Worm (Caenorhabditis elegans) whole organism, L4/young adult: Measurements from ENCODE around the gene czw-1.
"Not testable (repeated sequence)": the region's sequence is repeated elsewhere in the genome, so short reads cannot be mapped to it uniquely, and the experiment has no call there.

Source experiments
- W03F9.2 ChIP-seq: fragments of 150-350 bp; optimal IDR thresholded peaks from 2 replicates; lab custom pipeline; 2014; ENCODE audit warnings: missing biosample characterization, missing genetic modification characterization
- dao-5 ChIP-seq: sonication (generic microtip); optimal IDR thresholded peaks from 2 replicates; lab custom pipeline; 2016; ENCODE audit warnings: missing genotype, missing genetic modification characterization, moderate library complexity, missing compliant biosample characterization
- him-1 ChIP-seq: sonication (generic microtip); optimal IDR thresholded peaks from 2 replicates; lab custom pipeline; 2016; ENCODE audit warnings: missing genotype, missing genetic modification reagents, missing genetic modification characterization, missing compliant biosample characterization

The czw-1 gene

ce11 chrIV:7957504-7957903, 10.9 kb upstream of the czw-1 start, which contains the start of gene frpr-10:
Gene frpr-10 (plus strand): TSS chrIV:7957804.
- TF ChIP-seq dao-5 (tag; lab: Kevin White, UChicago) (no peak), W03F9.2 (tag; lab: Kevin White, UChicago) (no peak), him-1 (tag; lab: Kevin White, UChicago) (no peak)

DNA sequence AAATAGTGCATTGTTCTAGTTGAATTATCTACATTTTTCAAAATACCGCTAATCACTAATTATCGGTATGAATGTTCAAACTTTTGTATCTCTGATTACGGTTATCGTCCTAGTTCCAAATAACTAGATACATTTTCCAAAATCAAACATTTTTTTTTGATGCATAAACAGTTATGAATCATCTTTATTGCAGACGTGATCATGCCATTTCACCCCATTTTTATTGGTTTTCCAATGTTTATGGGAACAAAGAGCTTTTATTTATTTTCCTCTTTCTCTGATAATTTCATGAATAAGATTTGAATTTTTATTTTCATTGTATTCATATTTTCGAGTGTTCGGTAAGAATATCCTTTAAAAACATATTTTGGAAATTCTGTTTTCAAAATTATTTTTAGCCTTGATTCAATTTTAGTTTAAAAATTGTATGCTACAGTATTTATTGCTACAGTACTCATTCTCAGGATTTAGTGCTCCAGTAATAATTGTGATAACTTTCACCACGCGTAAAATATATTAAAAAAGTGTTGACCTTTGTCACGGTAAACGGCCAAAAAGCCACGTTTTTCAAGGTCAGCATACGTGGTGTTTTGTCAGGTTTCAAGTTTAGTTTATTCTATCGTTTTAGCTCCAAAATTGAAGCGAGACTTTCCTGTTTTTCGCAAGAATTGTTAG, 10.2 kb upstream of the czw-1 start, which contains the start of gene csr-1:
Gene csr-1 (plus strand): TSS at position 625 of the 675 bp plus-strand sequence.
- TF ChIP-seq him-1 (tag; lab: Kevin White, UChicago) (no peak), dao-5 (tag; lab: Kevin White, UChicago) (no peak), W03F9.2 (tag; lab: Kevin White, UChicago) (no peak)

- no peak for TF ChIP-seq him-1 (tag; lab: Kevin White, UChicago)
- TF ChIP-seq dao-5 (tag; lab: Kevin White, UChicago) = no peak
- TF ChIP-seq W03F9.2 (tag; lab: Kevin White, UChicago) = no peak
Measured at ce11 chrIV:7955849-7956248, 9.2 kb upstream of the czw-1 start, which contains the start of gene ceh-19. Gene ceh-19 (minus strand): TSS chrIV:7955949.

ce11 chrIV:7954006-7954405, 7.4 kb upstream of the czw-1 start:
- TF ChIP-seq W03F9.2 (tag; lab: Kevin White, UChicago) (no peak), dao-5 (tag; lab: Kevin White, UChicago) (no peak), him-1 (tag; lab: Kevin White, UChicago) (no peak)

ce11 chrIV:7948290-7948689, 1.7 kb upstream of the czw-1 start, which contains the start of gene mcm-3AP:
Gene mcm-3AP (plus strand): TSS chrIV:7948672.
- not testable (repeated sequence) for TF ChIP-seq him-1, dao-5, W03F9.2 (tag; lab: Kevin White, UChicago)

- TF ChIP-seq W03F9.2 (tag; lab: Kevin White, UChicago) = peak; percentile 46
Measured at ce11 chrIV:7946899-7947499, 374 bp upstream of the czw-1 start, which contains the start of gene F20D12.12. Gene F20D12.12 (plus strand): TSS chrIV:7947440.

DNA sequence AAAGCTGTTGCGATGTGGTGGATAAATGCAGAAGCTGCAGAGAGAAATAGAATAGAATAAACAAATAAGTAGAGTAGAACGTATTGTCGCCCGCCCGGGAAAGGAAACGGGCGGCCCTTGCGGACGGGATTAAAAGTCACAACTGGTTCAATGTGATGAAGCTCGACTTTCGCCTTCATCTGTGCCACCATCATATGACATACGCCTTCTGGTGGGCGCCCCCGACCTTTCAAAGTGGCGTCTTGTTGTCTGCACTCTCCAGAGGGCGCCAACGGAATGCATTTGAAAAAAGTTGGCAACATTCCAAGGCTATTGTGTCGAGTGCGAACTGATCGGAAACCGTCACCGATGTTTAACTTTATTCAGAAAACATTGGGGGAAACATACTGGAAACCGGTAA, 3.4 kb downstream of the czw-1 start:
- no peak for TF ChIP-seq dao-5 (tag; lab: Kevin White, UChicago)
- TF ChIP-seq W03F9.2 (tag; lab: Kevin White, UChicago) = no peak
- TF ChIP-seq him-1 (tag; lab: Kevin White, UChicago) = no peak

DNA sequence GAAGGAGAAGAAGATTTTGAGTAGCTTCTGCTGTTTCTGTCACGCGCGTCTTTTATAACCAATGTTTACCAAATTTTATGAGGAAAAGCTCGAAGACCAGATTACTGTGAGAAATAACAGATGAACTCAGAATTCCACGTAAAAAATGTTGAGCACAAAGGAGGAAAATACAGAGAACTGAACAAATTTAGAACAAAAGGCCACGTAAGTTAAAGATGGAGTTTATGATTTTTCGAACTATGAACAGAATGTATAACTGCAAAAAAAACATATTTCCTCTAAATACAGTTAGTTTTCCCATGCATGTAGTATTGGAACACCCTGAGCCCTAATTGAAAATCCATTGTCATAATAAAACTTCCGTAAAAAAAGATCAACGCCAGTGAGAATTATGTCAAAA, 5.7 kb downstream of the czw-1 start, which contains the start of gene exc-9:
Gene exc-9 (minus strand): TSS at position 101 of the 400 bp plus-strand sequence.
- TF ChIP-seq dao-5 (tag; lab: Kevin White, UChicago) (no peak), him-1 (tag; lab: Kevin White, UChicago) (no peak), W03F9.2 (tag; lab: Kevin White, UChicago) (no peak)

ce11 chrIV:7938834-7939233, 7.8 kb downstream of the czw-1 start, which contains the start of gene F20D12.7:
Gene F20D12.7 (minus strand): TSS chrIV:7938934.
- no peak for TF ChIP-seq W03F9.2 (tag; lab: Kevin White, UChicago)
- no peak for TF ChIP-seq dao-5 (tag; lab: Kevin White, UChicago)
- TF ChIP-seq him-1 (tag; lab: Kevin White, UChicago) = no peak

ce11 chrIV:7933733-7934132, 12.9 kb downstream of the czw-1 start, which contains the start of gene bbs-2:
Gene bbs-2 (plus strand): TSS chrIV:7934033.
- TF ChIP-seq him-1 (tag; lab: Kevin White, UChicago) = no peak
- no peak for TF ChIP-seq dao-5 (tag; lab: Kevin White, UChicago)
- no peak for TF ChIP-seq W03F9.2 (tag; lab: Kevin White, UChicago)

DNA sequence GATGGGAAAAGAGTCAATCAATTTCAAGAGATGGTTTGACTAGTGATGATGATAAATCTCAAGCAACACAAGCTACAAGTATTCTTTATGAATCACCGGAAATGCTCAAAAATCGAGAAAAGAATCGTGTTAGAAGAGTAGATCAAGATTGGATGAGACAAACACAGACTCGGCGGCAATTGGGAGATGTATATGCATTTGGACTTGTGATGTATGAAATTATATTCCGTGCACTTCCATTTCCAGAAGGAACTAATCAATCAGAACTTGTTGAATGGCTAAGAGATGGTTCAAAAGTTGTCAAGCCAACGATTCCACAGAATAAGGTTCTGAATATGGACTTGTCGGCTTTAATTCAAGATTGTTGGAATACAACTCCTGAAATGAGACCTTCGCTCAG, 14.8 kb downstream of the czw-1 start:
- TF ChIP-seq W03F9.2 (tag; lab: Kevin White, UChicago) = no peak
- no peak for TF ChIP-seq dao-5 (tag; lab: Kevin White, UChicago)
- no peak for TF ChIP-seq him-1 (tag; lab: Kevin White, UChicago)

- TF ChIP-seq W03F9.2 (tag; lab: Kevin White, UChicago) (no peak), him-1 (tag; lab: Kevin White, UChicago) (no peak), dao-5 (tag; lab: Kevin White, UChicago) (no peak)
Measured at ce11 chrIV:7927852-7928251, 18.8 kb downstream of the czw-1 start, which contains the start of gene gcy-8. Gene gcy-8 (plus strand): TSS chrIV:7928152.

DNA sequence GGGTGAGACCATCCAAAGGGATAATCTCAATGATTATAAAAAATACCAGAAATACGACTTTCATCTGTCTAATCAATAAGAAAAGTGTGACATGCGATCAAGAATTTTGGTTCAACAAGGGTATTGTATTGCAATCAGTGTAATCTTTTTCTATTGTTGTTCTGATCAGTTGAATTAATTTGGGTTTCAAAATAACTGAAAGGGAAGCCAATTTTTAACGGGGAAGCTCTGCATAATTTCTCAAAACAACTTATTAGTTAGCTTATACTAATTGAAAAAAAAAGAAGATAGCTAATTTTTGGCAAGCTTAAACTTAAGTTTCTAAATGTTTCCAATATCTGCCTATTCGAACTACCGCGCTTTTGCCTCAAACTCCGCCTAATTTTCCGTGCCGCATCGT, 19.4 kb downstream of the czw-1 start, which contains the start of gene C49H3.12:
Gene C49H3.12 (minus strand): TSS at position 101 of the 400 bp plus-strand sequence.
- TF ChIP-seq dao-5 (tag; lab: Kevin White, UChicago) (no peak), W03F9.2 (tag; lab: Kevin White, UChicago) (no peak), him-1 (tag; lab: Kevin White, UChicago) (no peak)
